Worm (Caenorhabditis elegans) whole organism, late embryonic: Measurements from ENCODE around the gene col-103.

Source experiments
- Y22D7AL.16 ChIP-seq: sonication (generic microtip); optimal IDR thresholded peaks from 2 replicates; lab custom pipeline; 2016; ENCODE audit warnings: missing genetic modification characterization, missing compliant biosample characterization
- ama-1 ChIP-seq: fragments of 150-350 bp; optimal IDR thresholded peaks from 2 replicates; lab custom pipeline; 2014
- ceh-2 ChIP-seq: sonication (generic microtip); optimal IDR thresholded peaks from 2 replicates; lab custom pipeline; 2016; ENCODE audit warnings: missing genotype, missing genetic modification characterization, missing compliant biosample characterization
- elt-2 ChIP-seq: sonication (generic microtip); optimal IDR thresholded peaks from 2 replicates; lab custom pipeline; 2016; ENCODE audit warnings: missing genetic modification reagents, missing genetic modification characterization, missing compliant biosample characterization
- fkh-10 ChIP-seq: fragments of 150-350 bp; optimal IDR thresholded peaks from 2 replicates; lab custom pipeline; 2014; ENCODE audit warnings: missing biosample characterization, missing genetic modification reagents, missing genetic modification characterization
- hlh-13 ChIP-seq: fragments of 200-800 bp; sonication (Bioruptor generic); optimal IDR thresholded peaks from 2 replicates; lab custom pipeline; 2018; ENCODE audit warnings: mild to moderate bottlenecking, missing genetic modification characterization, missing compliant biosample characterization
- hlh-15 ChIP-seq: sonication (generic microtip); optimal IDR thresholded peaks from 2 replicates; lab custom pipeline; 2016; ENCODE audit warnings: missing genetic modification characterization, missing compliant biosample characterization
- nfya-1 ChIP-seq: sonication (generic microtip); optimal IDR thresholded peaks from 2 replicates; lab custom pipeline; 2017; ENCODE audit warnings: missing genetic modification characterization, mild to moderate bottlenecking, missing compliant biosample characterization, antibody characterized with exemption, moderate library complexity
- pha-2 ChIP-seq: sonication (generic microtip); optimal IDR thresholded peaks from 2 replicates; lab custom pipeline; 2017; ENCODE audit warnings: mild to moderate bottlenecking, missing genetic modification characterization, missing compliant biosample characterization
- sdc-2 ChIP-seq: sonication (generic microtip); optimal IDR thresholded peaks from 2 replicates; lab custom pipeline; 2016; ENCODE audit warnings: missing genotype, missing genetic modification characterization, missing compliant biosample characterization
- syd-9 ChIP-seq: sonication (generic microtip); optimal IDR thresholded peaks from 2 replicates; lab custom pipeline; 2016; ENCODE audit warnings: mild to moderate bottlenecking, missing genetic modification characterization, moderate library complexity, missing compliant biosample characterization
- unc-55 ChIP-seq: sonication (generic microtip); optimal IDR thresholded peaks from 2 replicates; lab custom pipeline; 2017; ENCODE audit warnings: missing biosample characterization, missing genetic modification reagents, missing genetic modification characterization
- ztf-16 ChIP-seq: sonication (generic microtip); optimal IDR thresholded peaks from 2 replicates; lab custom pipeline; 2017; ENCODE audit warnings: missing genetic modification characterization, missing compliant biosample characterization

- no peak for TF ChIP-seq elt-2 (tag; lab: Kevin White, UChicago)
- no peak for TF ChIP-seq Y22D7AL.16
- TF ChIP-seq fkh-10 (GFP tag; lab: Kevin White, UChicago), result no peak
- TF ChIP-seq sdc-2 (tag; lab: Kevin White, UChicago), result no peak
- no peak for TF ChIP-seq pha-2
- TF ChIP-seq ama-1 (lab: Kevin White, UChicago), result no peak
- no peak for TF ChIP-seq unc-55 (GFP tag; lab: Kevin White, UChicago)
- no peak for TF ChIP-seq hlh-13
- TF ChIP-seq ztf-16 (tag; lab: Kevin White, UChicago), result no peak
- no peak for TF ChIP-seq ceh-2 (tag; lab: Kevin White, UChicago)
- no peak for TF ChIP-seq syd-9 (tag; lab: Kevin White, UChicago)
- no peak for TF ChIP-seq hlh-15 (tag; lab: Kevin White, UChicago)
- no peak for TF ChIP-seq nfya-1 (tag; lab: Kevin White, UChicago)
Measured at ce11 chrIV:754357-754972, 9.0 kb downstream of the col-103 start.
